Comparison of ENCODE assay signal across 1 fruit fly cellular context in the genomic region with DNA sequence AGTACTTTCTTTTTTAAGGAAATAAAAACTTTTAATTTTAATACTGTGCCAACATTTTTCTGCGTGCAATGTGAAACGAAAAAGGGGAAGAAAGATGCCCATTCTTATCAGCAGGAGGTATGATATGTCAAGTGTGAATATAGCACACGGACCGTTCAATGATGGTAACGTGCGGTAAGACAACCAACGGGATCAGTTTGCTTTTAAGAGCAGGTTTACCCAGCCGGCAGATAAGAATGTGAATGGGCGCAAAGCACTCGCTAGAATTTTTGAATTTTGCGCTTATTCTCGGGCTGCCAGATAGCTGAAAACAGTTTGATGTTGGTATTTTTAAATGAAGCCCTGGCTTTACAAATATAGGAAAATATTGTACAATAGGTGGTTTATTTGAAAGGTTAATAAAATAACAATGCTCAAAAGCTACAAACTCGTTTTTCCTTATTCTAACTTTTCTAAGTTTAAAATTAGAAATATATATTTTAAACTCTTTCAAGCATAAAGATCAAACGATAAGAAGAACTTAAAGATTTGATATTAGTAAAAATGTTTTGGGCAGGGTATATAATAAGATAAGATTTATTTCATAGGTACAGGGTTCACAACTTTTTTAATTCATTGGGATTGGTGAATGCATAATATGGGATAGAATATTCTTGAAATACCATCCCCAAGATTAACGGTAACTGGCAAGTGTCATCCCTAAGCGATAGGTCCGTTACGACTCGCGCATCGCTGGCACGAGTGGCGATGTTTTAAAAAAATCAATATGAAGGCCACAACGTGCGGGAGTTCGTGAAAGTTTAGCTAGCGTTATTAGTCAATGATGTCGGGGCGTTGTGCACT.
A peak's percentile ranks its signal among the peaks of the same experiment; 100 is the strongest.
TF ChIP-seq lines count a peak whose summit lies in the region.

A gene (plus strand): TSS at position 717 of the 843 bp plus-strand sequence.

TF ChIP-seq in whole organism, embryonic, 481 proteins besides CTCF, POLR2A, EP300 and RAD21 (continued from another document):
- TF ChIP-seq klu (GFP tag; IDR thresholded peaks at IDR 0.05; lab: Robert Waterston, UW), result 0 out of 2 replicates have a peak, but pooled peaks have one; percentile 40
- TF ChIP-seq CG15479 (GFP tag; optimal IDR thresholded peaks at IDR 0.05; lab: Kevin White, UChicago), result peak; percentile 45
- TF ChIP-seq CG13624 (GFP tag; optimal IDR thresholded peaks at IDR 0.05; lab: Kevin White, UChicago), result peak; percentile 37
- no peak for TF ChIP-seq ap (GFP tag; IDR thresholded peaks at IDR 0.05; lab: Robert Waterston, UW)
- TF ChIP-seq abd-A (tag; optimal IDR thresholded peaks at IDR 0.05; lab: Kevin White, UChicago), result no peak
- TF ChIP-seq MESR4 (GFP tag; optimal IDR thresholded peaks at IDR 0.05; lab: Kevin White, UChicago), result no peak
- TF ChIP-seq CG4730 (GFP tag; IDR thresholded peaks at IDR 0.05; lab: Robert Waterston, UW), result no peak; the same call in 1 of the 2 replicates
- TF ChIP-seq Fer3 (tag; optimal IDR thresholded peaks at IDR 0.05; lab: Kevin White, UChicago), result peak; percentile 10
- no peak for TF ChIP-seq btn (GFP tag; optimal IDR thresholded peaks at IDR 0.05; lab: Kevin White, UChicago)
- peak; percentile 6 for TF ChIP-seq Sin3A (optimal IDR thresholded peaks at IDR 0.05; lab: Kevin White, UChicago)
- no peak for TF ChIP-seq ftz-f1 (GFP tag; optimal IDR thresholded peaks at IDR 0.05; lab: Kevin White, UChicago)
- TF ChIP-seq kay (GFP tag; optimal IDR thresholded peaks at IDR 0.05; lab: Kevin White, UChicago), result no peak
- TF ChIP-seq tna (GFP tag; IDR thresholded peaks at IDR 0.05; lab: Robert Waterston, UW; ENCODE audit: partially characterized antibody), result peak; percentile 36; the same call in 1 of the 2 replicates
- TF ChIP-seq CG2202 (tag; optimal IDR thresholded peaks at IDR 0.05; lab: Kevin White, UChicago), result no peak
- no peak for TF ChIP-seq z (GFP tag; IDR thresholded peaks at IDR 0.05; lab: Robert Waterston, UW)
- TF ChIP-seq CG10321 (GFP tag; IDR thresholded peaks at IDR 0.05; lab: Robert Waterston, UW), result no peak
- peak; percentile 73 for TF ChIP-seq CG12391 (tag; optimal IDR thresholded peaks at IDR 0.05; lab: Kevin White, UChicago)
- no peak for TF ChIP-seq tup (GFP tag; optimal IDR thresholded peaks at IDR 0.05; lab: Kevin White, UChicago)
- TF ChIP-seq CG8924 (tag; optimal IDR thresholded peaks at IDR 0.05; lab: Kevin White, UChicago), result peak; percentile 21
- no peak for TF ChIP-seq tll (GFP tag; optimal IDR thresholded peaks at IDR 0.05; lab: Kevin White, UChicago)
- TF ChIP-seq Neu2 (GFP tag; optimal IDR thresholded peaks at IDR 0.05; lab: Kevin White, UChicago; ENCODE audit: borderline replicate concordance), result no peak
- TF ChIP-seq Med (GFP tag; lab: Kevin White, UChicago), result no peak
- peak; percentile 8 for TF ChIP-seq Six4 (GFP tag; optimal IDR thresholded peaks at IDR 0.05; lab: Kevin White, UChicago)
- peak; percentile 26 for TF ChIP-seq ewg (GFP tag; optimal IDR thresholded peaks at IDR 0.05; lab: Kevin White, UChicago)
- no peak for TF ChIP-seq CG14050 (GFP tag; IDR thresholded peaks at IDR 0.05; lab: Robert Waterston, UW)
- no peak for TF ChIP-seq nau (GFP tag; optimal IDR thresholded peaks at IDR 0.05; lab: Kevin White, UChicago)
- no peak for TF ChIP-seq CG15073 (GFP tag; optimal IDR thresholded peaks at IDR 0.05; lab: Kevin White, UChicago)
- TF ChIP-seq sim (GFP tag; IDR thresholded peaks at IDR 0.05; lab: Robert Waterston, UW), result no peak
- TF ChIP-seq Hmx (GFP tag; optimal IDR thresholded peaks at IDR 0.05; lab: Kevin White, UChicago), result peak; percentile 17
- TF ChIP-seq cad (GFP tag; optimal IDR thresholded peaks at IDR 0.05; lab: Kevin White, UChicago), result no peak
- 0 out of 2 replicates have a peak, but pooled peaks have one; percentile 20 for TF ChIP-seq wdn (GFP tag; IDR thresholded peaks at IDR 0.05; lab: Robert Waterston, UW)
- TF ChIP-seq CG4282 (GFP tag; optimal IDR thresholded peaks at IDR 0.05; lab: Kevin White, UChicago), result no peak
- TF ChIP-seq Nf-YA (GFP tag; IDR thresholded peaks at IDR 0.05; lab: Robert Waterston, UW), result peak; percentile 22; the same call in 1 of the 2 replicates
- TF ChIP-seq tap (tag; optimal IDR thresholded peaks at IDR 0.05; lab: Kevin White, UChicago), result no peak
- peak; percentile 49 for TF ChIP-seq lilli (GFP tag; optimal IDR thresholded peaks at IDR 0.05; lab: Kevin White, UChicago)
- no peak for TF ChIP-seq CG4404 (GFP tag; IDR thresholded peaks at IDR 0.05; lab: Robert Waterston, UW)
- TF ChIP-seq CrebB (tag; optimal IDR thresholded peaks at IDR 0.05; lab: Kevin White, UChicago), result no peak
- TF ChIP-seq tio (GFP tag; optimal IDR thresholded peaks at IDR 0.05; lab: Kevin White, UChicago), result peak; percentile 64
- peak; percentile 24 for TF ChIP-seq CG30020 (tag; optimal IDR thresholded peaks at IDR 0.05; lab: Kevin White, UChicago)
- no peak for TF ChIP-seq Hr78 (GFP tag; optimal IDR thresholded peaks at IDR 0.05; lab: Kevin White, UChicago)
- peak; percentile 78 for TF ChIP-seq bbx (GFP tag; IDR thresholded peaks at IDR 0.05; lab: Robert Waterston, UW; ENCODE audit: partially characterized antibody)
- TF ChIP-seq nom (GFP tag; optimal IDR thresholded peaks at IDR 0.05; lab: Kevin White, UChicago), result no peak
- TF ChIP-seq CG6254 (GFP tag; optimal IDR thresholded peaks at IDR 0.05; lab: Kevin White, UChicago), result no peak
- TF ChIP-seq CG16863 (GFP tag; optimal IDR thresholded peaks at IDR 0.05; lab: Kevin White, UChicago), result no peak
- TF ChIP-seq ssp (GFP tag; IDR thresholded peaks at IDR 0.05; lab: Robert Waterston, UW), result peak; percentile 35; the same call in 1 of the 2 replicates
- peak; percentile 44 to 45 for TF ChIP-seq Pdp1 (GFP tag; optimal IDR thresholded peaks at IDR 0.05; lab: Kevin White, UChicago)
- peak; percentile 40; the same call in 1 of the 3 replicates for TF ChIP-seq zen2 (GFP tag; IDR thresholded peaks at IDR 0.05; lab: Robert Waterston, UW; ENCODE audit: partially characterized antibody)
- no peak for TF ChIP-seq hth (optimal IDR thresholded peaks at IDR 0.05; lab: Kevin White, UChicago)
- TF ChIP-seq CG9797 (GFP tag; optimal IDR thresholded peaks at IDR 0.05; lab: Kevin White, UChicago), result no peak
- TF ChIP-seq ken (GFP tag; IDR thresholded peaks at IDR 0.05; lab: Robert Waterston, UW), result no peak
- TF ChIP-seq CG11247 (GFP tag; IDR thresholded peaks at IDR 0.05; lab: Robert Waterston, UW), result peak; percentile 55
- no peak for TF ChIP-seq CHES-1-like (GFP tag; optimal IDR thresholded peaks at IDR 0.05; lab: Kevin White, UChicago)
- TF ChIP-seq cg (GFP tag; optimal IDR thresholded peaks at IDR 0.05; lab: Kevin White, UChicago), result no peak
- TF ChIP-seq fd96Cb (tag; optimal IDR thresholded peaks at IDR 0.05; lab: Kevin White, UChicago), result peak; percentile 42
